Fruit fly (Drosophila melanogaster) whole organism, embryonic: ENCODE measurements around the gene kud.

Source experiments
- Atf6 ChIP-seq: fragments of 200-800 bp; sonication (Bioruptor generic); IDR thresholded peaks from 2 replicates; pipeline ENCODE4 v1.3.6; 2022; ENCODE audit warnings: missing biosample characterization, missing genetic modification characterization
- CG10321 ChIP-seq: fragments of 200-800 bp; sonication (Bioruptor generic); IDR thresholded peaks from 2 replicates; pipeline ENCODE4 v1.3.6; 2022; ENCODE audit warnings: missing biosample characterization, missing genetic modification characterization
- CG10462 ChIP-seq: fragments of 200-800 bp; sonication (Bioruptor generic); optimal IDR thresholded peaks from 2 replicates; lab custom pipeline; 2016; ENCODE audit warnings: missing biosample characterization, missing genetic modification characterization
- CG11504 ChIP-seq: fragments of 200-800 bp; sonication (Bioruptor generic); optimal IDR thresholded peaks from 3 replicates; lab custom pipeline; 2019; ENCODE audit warnings: missing biosample characterization, mild to moderate bottlenecking, missing genetic modification characterization, moderate library complexity
- CG11723 ChIP-seq: fragments of 200-800 bp; sonication (Bioruptor generic); optimal IDR thresholded peaks from 2 replicates; lab custom pipeline; 2017; ENCODE audit warnings: missing biosample characterization, mild to moderate bottlenecking, missing genetic modification characterization
- CG12155 ChIP-seq: fragments of 200-800 bp; sonication (Bioruptor generic); optimal IDR thresholded peaks from 3 replicates; lab custom pipeline; 2016; ENCODE audit warnings: missing biosample characterization, missing genetic modification characterization
- CG12219 ChIP-seq: fragments of 200-800 bp; sonication (Bioruptor generic); optimal IDR thresholded peaks from 3 replicates; lab custom pipeline; 2018; ENCODE audit warnings: missing biosample characterization, mild to moderate bottlenecking, missing genetic modification characterization
- CG17912 ChIP-seq: fragments of 200-800 bp; sonication (Bioruptor generic); optimal IDR thresholded peaks from 2 replicates; lab custom pipeline; 2018; ENCODE audit warnings: missing biosample characterization, mild to moderate bottlenecking, missing genetic modification characterization
- CG1792 ChIP-seq: fragments of 200-800 bp; sonication (Bioruptor generic); optimal IDR thresholded peaks from 2 replicates; lab custom pipeline; 2016; ENCODE audit warnings: missing biosample characterization, missing genetic modification characterization
- CG30020 ChIP-seq: fragments of 200-800 bp; optimal IDR thresholded peaks from 2 replicates; lab custom pipeline; 2019; ENCODE audit warnings: missing biosample characterization, mild to moderate bottlenecking, missing genetic modification characterization, moderate library complexity
- CG31388 ChIP-seq: fragments of 200-800 bp; sonication (Bioruptor generic); optimal IDR thresholded peaks from 2 replicates; lab custom pipeline; 2016; ENCODE audit warnings: missing biosample characterization, missing genetic modification characterization
- CG3163 ChIP-seq: fragments of 200-800 bp; sonication (Bioruptor generic); optimal IDR thresholded peaks from 3 replicates; lab custom pipeline; 2016; ENCODE audit warnings: missing biosample characterization, missing genetic modification characterization
- CG32532 ChIP-seq: fragments of 200-800 bp; sonication (Bioruptor generic); IDR thresholded peaks from 2 replicates; pipeline ENCODE4 v1.3.6; 2022; ENCODE audit warnings: missing biosample characterization, missing genetic modification characterization
- CG33557 ChIP-seq: fragments of 200-800 bp; sonication (Bioruptor generic); optimal IDR thresholded peaks from 2 replicates; lab custom pipeline; 2019; ENCODE audit warnings: missing biosample characterization, mild to moderate bottlenecking, missing genetic modification characterization, moderate library complexity
- CG5245 ChIP-seq: fragments of 200-800 bp; sonication (Bioruptor generic); optimal IDR thresholded peaks from 3 replicates; lab custom pipeline; 2016; ENCODE audit warnings: missing biosample characterization, missing genetic modification characterization
- CG6254 ChIP-seq: fragments of 200-800 bp; sonication (Bioruptor generic); optimal IDR thresholded peaks from 3 replicates; lab custom pipeline; 2017; ENCODE audit warnings: mild to moderate bottlenecking, missing biosample characterization, missing genetic modification reagents, missing genetic modification characterization
- CG6683 ChIP-seq: fragments of 200-800 bp; sonication (Bioruptor generic); optimal IDR thresholded peaks from 2 replicates; lab custom pipeline; 2017; ENCODE audit warnings: missing biosample characterization, mild to moderate bottlenecking, missing genetic modification characterization, missing genetic modification reagents
- CG7839 ChIP-seq: fragments of 200-800 bp; sonication (Bioruptor generic); optimal IDR thresholded peaks from 3 replicates; lab custom pipeline; 2018; ENCODE audit warnings: missing biosample characterization, mild to moderate bottlenecking, missing genetic modification characterization, moderate library complexity
- CG8281 ChIP-seq: fragments of 200-800 bp; sonication (Bioruptor generic); optimal IDR thresholded peaks from 2 replicates; lab custom pipeline; 2018; ENCODE audit warnings: missing biosample characterization, mild to moderate bottlenecking, missing genetic modification characterization, moderate library complexity
- Dbx ChIP-seq: fragments of 200-800 bp; sonication (Bioruptor generic); IDR thresholded peaks from 3 replicates; pipeline ENCODE4 v1.3.6; 2022; ENCODE audit warnings: missing biosample characterization, missing genetic modification characterization
- Dp ChIP-seq: fragments of 200-800 bp; sonication (Bioruptor generic); optimal IDR thresholded peaks from 2 replicates; lab custom pipeline; 2018; ENCODE audit warnings: missing biosample characterization, mild to moderate bottlenecking, missing genetic modification characterization, moderate library complexity
- Ets97D ChIP-seq: fragments of 200-800 bp; sonication (Bioruptor generic); optimal IDR thresholded peaks from 3 replicates; lab custom pipeline; 2016; ENCODE audit warnings: missing biosample characterization, missing genetic modification characterization
- HLH3B ChIP-seq: fragments of 200-800 bp; sonication (Bioruptor generic); IDR thresholded peaks from 2 replicates; pipeline ENCODE4 v1.3.6; 2022; ENCODE audit warnings: missing biosample characterization, missing genetic modification characterization
- Hr3 ChIP-seq: fragments of 200-800 bp; sonication (Bioruptor generic); optimal IDR thresholded peaks from 3 replicates; lab custom pipeline; 2016; ENCODE audit warnings: missing biosample characterization, missing genetic modification characterization
- amos ChIP-seq: fragments of 200-800 bp; sonication (Bioruptor generic); IDR thresholded peaks from 2 replicates; pipeline ENCODE4 v1.3.6; 2022; ENCODE audit warnings: missing biosample characterization, missing genetic modification characterization; ENCODE audit not compliant: partially characterized antibody
- ap ChIP-seq: fragments of 200-800 bp; sonication (Bioruptor generic); IDR thresholded peaks from 2 replicates; pipeline ENCODE4 v1.3.6; 2022; ENCODE audit warnings: missing biosample characterization, missing genetic modification characterization
- ase ChIP-seq: fragments of 200-800 bp; sonication (Bioruptor generic); IDR thresholded peaks from 3 replicates; pipeline ENCODE4 v1.3.6; 2022; ENCODE audit warnings: missing biosample characterization, missing genetic modification characterization
- ato ChIP-seq: fragments of 200-800 bp; sonication (Bioruptor generic); IDR thresholded peaks from 2 replicates; pipeline ENCODE4 v1.3.6; 2022; ENCODE audit warnings: missing biosample characterization, missing genetic modification characterization; ENCODE audit not compliant: partially characterized antibody
- bigmax ChIP-seq: fragments of 200-800 bp; sonication (Bioruptor generic); optimal IDR thresholded peaks from 2 replicates; lab custom pipeline; 2018; ENCODE audit warnings: missing biosample characterization, mild to moderate bottlenecking, missing genetic modification characterization
- bowl ChIP-seq: fragments of 200-800 bp; sonication (Bioruptor generic); IDR thresholded peaks from 2 replicates; pipeline ENCODE4 v1.3.6; 2022; ENCODE audit warnings: missing biosample characterization, missing genetic modification characterization
- btn ChIP-seq: fragments of 200-800 bp; sonication (Bioruptor generic); optimal IDR thresholded peaks from 2 replicates; lab custom pipeline; 2016; ENCODE audit warnings: missing biosample characterization, missing genetic modification characterization
- chif ChIP-seq, 2 experiments: fragments of 200-800 bp; sonication (Bioruptor generic); optimal IDR thresholded peaks; 3 replicates each; lab custom pipeline; 2016; ENCODE audit warnings: missing biosample characterization in 2 of 2, missing genetic modification characterization in 2 of 2
- chinmo ChIP-seq: fragments of 200-800 bp; sonication (Bioruptor generic); IDR thresholded peaks from 4 replicates; pipeline ENCODE4 v1.3.6; 2022; ENCODE audit warnings: missing biosample characterization, missing genetic modification characterization; ENCODE audit not compliant: partially characterized antibody
- chn ChIP-seq: fragments of 200-800 bp; sonication (Bioruptor generic); optimal IDR thresholded peaks from 2 replicates; lab custom pipeline; 2016; ENCODE audit warnings: missing biosample characterization, missing genetic modification characterization
- dati ChIP-seq: fragments of 200-800 bp; sonication (Bioruptor generic); IDR thresholded peaks from 2 replicates; pipeline ENCODE4 v1.3.6; 2022; ENCODE audit warnings: missing biosample characterization, missing genetic modification characterization
- dysf ChIP-seq: fragments of 200-800 bp; sonication (Bioruptor generic); IDR thresholded peaks from 3 replicates; pipeline ENCODE4 v1.3.6; 2022; ENCODE audit warnings: missing biosample characterization, missing genetic modification characterization
- ems ChIP-seq: fragments of 200-800 bp; sonication (Bioruptor generic); optimal IDR thresholded peaks from 3 replicates; lab custom pipeline; 2016; ENCODE audit warnings: missing biosample characterization, missing genetic modification characterization
- fd3F ChIP-seq: fragments of 200-800 bp; sonication (Bioruptor generic); optimal IDR thresholded peaks from 2 replicates; lab custom pipeline; 2018; ENCODE audit warnings: missing biosample characterization, mild to moderate bottlenecking, missing genetic modification characterization, moderate library complexity
- gce ChIP-seq: fragments of 200-800 bp; sonication (Bioruptor generic); IDR thresholded peaks from 3 replicates; pipeline ENCODE4 v1.3.6; 2022; ENCODE audit warnings: missing biosample characterization, missing genetic modification characterization
- ham ChIP-seq: fragments of 200-800 bp; sonication (Bioruptor generic); IDR thresholded peaks from 2 replicates; pipeline ENCODE4 v1.3.6; 2022; ENCODE audit warnings: missing biosample characterization, missing genetic modification characterization
- hb ChIP-seq: fragments of 200-800 bp; sonication (Bioruptor generic); IDR thresholded peaks from 3 replicates; pipeline ENCODE4 v1.3.6; 2022; ENCODE audit warnings: missing biosample characterization, missing genetic modification characterization; ENCODE audit not compliant: partially characterized antibody
- jumu ChIP-seq: fragments of 200-800 bp; sonication (Bioruptor generic); optimal IDR thresholded peaks from 3 replicates; lab custom pipeline; 2016; ENCODE audit warnings: missing biosample characterization, missing genetic modification characterization
- ken ChIP-seq: fragments of 200-800 bp; sonication (Bioruptor generic); IDR thresholded peaks from 3 replicates; pipeline ENCODE4 v1.3.6; 2022; ENCODE audit warnings: missing biosample characterization, missing genetic modification characterization
- maf-S ChIP-seq: fragments of 200-800 bp; sonication (Bioruptor generic); optimal IDR thresholded peaks from 2 replicates; lab custom pipeline; 2016; ENCODE audit warnings: missing biosample characterization, missing genetic modification characterization
- odd ChIP-seq: fragments of 200-800 bp; sonication (Bioruptor generic); optimal IDR thresholded peaks from 2 replicates; lab custom pipeline; 2017; ENCODE audit warnings: missing biosample characterization, mild to moderate bottlenecking, missing genetic modification characterization
- pho ChIP-seq: fragments of 200-800 bp; sonication (Bioruptor generic); optimal IDR thresholded peaks from 2 replicates; lab custom pipeline; 2016; ENCODE audit warnings: missing biosample characterization, missing genetic modification characterization
- row ChIP-seq: fragments of 200-800 bp; sonication (Bioruptor generic); IDR thresholded peaks from 3 replicates; pipeline ENCODE4 v1.3.6; 2022; ENCODE audit warnings: missing biosample characterization, missing genetic modification characterization
- run ChIP-seq: fragments of 200-800 bp; sonication (Bioruptor generic); optimal IDR thresholded peaks from 3 replicates; lab custom pipeline; 2018; ENCODE audit warnings: missing biosample characterization, mild to moderate bottlenecking, missing genetic modification characterization
- ssp ChIP-seq: fragments of 200-800 bp; sonication (Bioruptor generic); IDR thresholded peaks from 2 replicates; pipeline ENCODE4 v1.3.6; 2022; ENCODE audit warnings: missing biosample characterization, missing genetic modification characterization
- tap ChIP-seq: fragments of 200-800 bp; optimal IDR thresholded peaks from 3 replicates; lab custom pipeline; 2019; ENCODE audit warnings: missing biosample characterization, mild to moderate bottlenecking, missing genetic modification characterization, moderate library complexity
- vnd ChIP-seq: fragments of 200-800 bp; sonication (Bioruptor generic); IDR thresholded peaks from 3 replicates; pipeline ENCODE4 v1.3.6; 2022; ENCODE audit warnings: missing biosample characterization, missing genetic modification characterization; ENCODE audit not compliant: partially characterized antibody
- zen ChIP-seq: fragments of 200-800 bp; sonication (Bioruptor generic); optimal IDR thresholded peaks from 3 replicates; lab custom pipeline; 2018; ENCODE audit warnings: missing biosample characterization, mild to moderate bottlenecking, missing genetic modification characterization, moderate library complexity

Gene kud

DNA sequence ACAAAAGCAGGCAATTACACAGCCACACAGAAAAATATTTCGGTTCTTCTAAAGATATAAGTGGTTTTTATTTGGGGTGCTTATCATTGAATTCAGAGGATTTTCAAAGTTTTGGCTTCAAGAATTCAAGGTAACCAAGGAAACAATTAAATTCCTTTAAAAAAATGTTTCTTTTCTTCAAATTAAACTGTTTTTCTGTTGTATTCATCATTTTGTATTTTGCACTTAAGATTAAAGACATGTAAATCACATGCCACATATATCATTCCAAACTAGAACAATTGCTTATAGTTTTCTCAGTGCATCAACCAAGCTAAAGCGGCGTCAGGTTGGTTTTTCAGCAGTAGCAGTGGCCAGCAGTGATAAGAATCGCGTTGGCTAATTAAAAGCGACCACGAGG, 4.3 kb downstream of the kud start (continued):
- TF ChIP-seq amos (GFP tag; lab: Robert Waterston, UW) (no peak), CG3163 (GFP tag; lab: Kevin White, UChicago) (no peak), row (GFP tag; lab: Robert Waterston, UW) (peak; percentile 61; the same call in 2 of the 3 replicates), ap (GFP tag; lab: Robert Waterston, UW) (no peak), ssp (GFP tag; lab: Robert Waterston, UW) (no peak), Dp (GFP tag; lab: Kevin White, UChicago) (no peak), ham (no peak), CG33557 (GFP tag; lab: Kevin White, UChicago) (no peak), zen (tag; lab: Kevin White, UChicago) (no peak), odd (no peak), chinmo (GFP tag; lab: Robert Waterston, UW) (no peak), tap (tag; lab: Kevin White, UChicago) (no peak), HLH3B (0 out of 2 replicates have a peak, but pooled peaks have one; percentile 9), CG11723 (no peak), bigmax (no peak), hb (no peak), pho (no peak), Hr3 (no peak), CG12219 (GFP tag; lab: Kevin White, UChicago) (peak; percentile 33), bowl (no peak), CG10321 (no peak), fd3F (GFP tag; lab: Kevin White, UChicago) (peak; percentile 57), dati (GFP tag; lab: Robert Waterston, UW) (no peak), gce (GFP tag; lab: Robert Waterston, UW) (no peak), CG17912 (GFP tag; lab: Kevin White, UChicago) (no peak), CG1792 (GFP tag; lab: Kevin White, UChicago) (no peak), Dbx (GFP tag; lab: Robert Waterston, UW) (no peak), run (tag; lab: Kevin White, UChicago) (no peak), CG7839 (tag; lab: Kevin White, UChicago) (peak; percentile 69), jumu (GFP tag; lab: Kevin White, UChicago) (no peak), CG31388 (GFP tag; lab: Kevin White, UChicago) (no peak), CG32532 (GFP tag; lab: Robert Waterston, UW) (no peak), CG30020 (tag; lab: Kevin White, UChicago) (no peak), CG6254 (GFP tag; lab: Kevin White, UChicago) (no peak), ase (GFP tag; lab: Robert Waterston, UW) (no peak), maf-S (GFP tag; lab: Kevin White, UChicago) (no peak), btn (GFP tag; lab: Kevin White, UChicago) (no peak), ems (peak; percentile 20), chif (GFP tag; optimal IDR thresholded peaks at IDR 0.05; lab: Kevin White, UChicago) (peak in 1 of 2 experiments; percentile 8), vnd (GFP tag; lab: Robert Waterston, UW) (no peak), CG8281 (tag; lab: Kevin White, UChicago) (no peak), Atf6 (no peak), dysf (peak; percentile 77; the same call in 2 of the 3 replicates), chn (no peak), CG12155 (GFP tag; lab: Kevin White, UChicago) (no peak), CG10462 (GFP tag; lab: Kevin White, UChicago) (no peak), ato (GFP tag; lab: Robert Waterston, UW) (no peak), CG11504 (tag; lab: Kevin White, UChicago) (no peak), Ets97D (GFP tag; lab: Kevin White, UChicago) (no peak), ken (GFP tag; lab: Robert Waterston, UW) (no peak), CG6683 (GFP tag; lab: Kevin White, UChicago) (no peak), CG5245 (no peak)
